Worm (Caenorhabditis elegans) whole organism, young adult: ENCODE results near the gene slcf-1.

ENCODE experiments used
- B0019.2 ChIP-seq: fragments of 200-800 bp; sonication (Bioruptor generic); conservative IDR thresholded peaks from 2 replicates; pipeline ENCODE4 v1.3.6; 2022; ENCODE audit warnings: missing genetic modification reagents, missing genetic modification characterization, missing compliant biosample characterization
- B0035.1 ChIP-seq: sonication (generic microtip); optimal IDR thresholded peaks from 2 replicates; lab custom pipeline; 2016; ENCODE audit warnings: missing genetic modification characterization, mild to moderate bottlenecking, missing compliant biosample characterization, missing genotype, missing genetic modification reagents
- B0261.1 ChIP-seq: sonication (generic microtip); optimal IDR thresholded peaks from 2 replicates; lab custom pipeline; 2016; ENCODE audit warnings: mild to moderate bottlenecking, missing genetic modification characterization, moderate library complexity, missing compliant biosample characterization
- F22D6.2 ChIP-seq: sonication (generic microtip); optimal IDR thresholded peaks from 2 replicates; lab custom pipeline; 2016; ENCODE audit warnings: mild to moderate bottlenecking, missing genetic modification characterization, missing compliant biosample characterization
- F39B2.1 ChIP-seq: fragments of 200-800 bp; sonication (Bioruptor generic); IDR thresholded peaks from 2 replicates; pipeline ENCODE4 v1.3.6; 2022; ENCODE audit warnings: missing genetic modification reagents, missing genetic modification characterization, missing compliant biosample characterization
- F49E8.2 ChIP-seq: sonication (generic microtip); optimal IDR thresholded peaks from 3 replicates; lab custom pipeline; 2017; ENCODE audit warnings: missing genetic modification characterization, mild to moderate bottlenecking, missing compliant biosample characterization, antibody characterized with exemption, moderate library complexity; ENCODE audit not compliant: insufficient read depth
- F52B5.7 ChIP-seq: sonication (generic microtip); optimal IDR thresholded peaks from 2 replicates; lab custom pipeline; 2016; ENCODE audit warnings: mild to moderate bottlenecking, missing genetic modification characterization, missing compliant biosample characterization
- T07F8.4 ChIP-seq: sonication (generic microtip); optimal IDR thresholded peaks from 2 replicates; lab custom pipeline; 2016; ENCODE audit warnings: mild to moderate bottlenecking, missing genetic modification characterization, moderate library complexity, missing compliant biosample characterization
- T26A5.8 ChIP-seq: sonication (generic microtip); optimal IDR thresholded peaks from 2 replicates; lab custom pipeline; 2016; ENCODE audit warnings: missing genetic modification characterization, missing compliant biosample characterization
- Y67H2A.10 ChIP-seq: fragments of 200-800 bp; sonication (Bioruptor generic); conservative IDR thresholded peaks from 2 replicates; pipeline ENCODE4 v1.3.6; 2022; ENCODE audit warnings: missing genetic modification reagents, missing genetic modification characterization, missing compliant biosample characterization
- Y79H2A.3 ChIP-seq: fragments of 200-800 bp; sonication (Bioruptor generic); conservative IDR thresholded peaks from 2 replicates; pipeline ENCODE4 v1.3.6; 2022; ENCODE audit warnings: missing genetic modification reagents, missing genetic modification characterization, missing compliant biosample characterization
- ZK185.1 ChIP-seq: sonication (generic microtip); optimal IDR thresholded peaks from 2 replicates; lab custom pipeline; 2016; ENCODE audit warnings: mild to moderate bottlenecking, missing genetic modification characterization, missing compliant biosample characterization; ENCODE audit not compliant: poor library complexity, severe bottlenecking
- attf-5 ChIP-seq: fragments of 200-800 bp; sonication (Bioruptor generic); optimal IDR thresholded peaks from 2 replicates; lab custom pipeline; 2018; ENCODE audit warnings: mild to moderate bottlenecking, missing genetic modification characterization, missing compliant biosample characterization
- cebp-2 ChIP-seq: fragments of 200-800 bp; sonication (Bioruptor generic); IDR thresholded peaks from 2 replicates; pipeline ENCODE4 v1.3.6; 2022; ENCODE audit warnings: missing genetic modification characterization, missing compliant biosample characterization
- ceh-27 ChIP-seq: fragments of 200-800 bp; sonication (Bioruptor generic); optimal IDR thresholded peaks from 2 replicates; lab custom pipeline; 2018; ENCODE audit warnings: mild to moderate bottlenecking, missing genetic modification characterization, moderate library complexity, missing compliant biosample characterization
- dox-1 ChIP-seq: fragments of 200-800 bp; sonication (Bioruptor generic); IDR thresholded peaks from 2 replicates; pipeline ENCODE4 v1.3.6; 2022; ENCODE audit warnings: missing genetic modification reagents, missing genetic modification characterization, missing compliant biosample characterization
- ekl-4 ChIP-seq: fragments of 200-800 bp; sonication (Bioruptor generic); IDR thresholded peaks from 2 replicates; pipeline ENCODE4 v1.3.6; 2022; ENCODE audit warnings: missing genetic modification reagents, missing genetic modification characterization, missing compliant biosample characterization
- hlh-12 ChIP-seq: sonication (generic microtip); optimal IDR thresholded peaks from 2 replicates; lab custom pipeline; 2016; ENCODE audit warnings: missing genetic modification characterization, missing compliant biosample characterization
- hmg-20 ChIP-seq: fragments of 200-800 bp; sonication (Bioruptor generic); IDR thresholded peaks from 2 replicates; pipeline ENCODE4 v1.3.6; 2022; ENCODE audit warnings: missing genetic modification reagents, missing genetic modification characterization, missing compliant biosample characterization
- hrde-1 ChIP-seq: sonication (generic microtip); optimal IDR thresholded peaks from 2 replicates; lab custom pipeline; 2016; ENCODE audit warnings: missing genetic modification characterization, mild to moderate bottlenecking, missing compliant biosample characterization, moderate library complexity, missing genotype, missing genetic modification reagents, borderline replicate concordance
- lag-1 ChIP-seq: fragments of 200-800 bp; sonication (Bioruptor generic); IDR thresholded peaks from 2 replicates; pipeline ENCODE4 v1.3.6; 2022; ENCODE audit warnings: missing genetic modification reagents, missing genetic modification characterization, missing compliant biosample characterization
- lin-40 ChIP-seq: sonication (generic microtip); optimal IDR thresholded peaks from 2 replicates; lab custom pipeline; 2016; ENCODE audit warnings: missing genetic modification characterization, mild to moderate bottlenecking, missing compliant biosample characterization, missing genotype, missing genetic modification reagents
- madf-3 ChIP-seq: fragments of 200-800 bp; sonication (Bioruptor generic); IDR thresholded peaks from 2 replicates; pipeline ENCODE4 v1.3.6; 2022; ENCODE audit warnings: missing genetic modification reagents, missing genetic modification characterization, missing compliant biosample characterization
- mes-4 ChIP-seq: sonication (generic microtip); optimal IDR thresholded peaks from 2 replicates; lab custom pipeline; 2016; ENCODE audit warnings: missing genotype, missing genetic modification characterization, missing compliant biosample characterization
- nhr-120 ChIP-seq: fragments of 200-800 bp; sonication (Bioruptor generic); IDR thresholded peaks from 2 replicates; pipeline ENCODE4 v1.3.6; 2022; ENCODE audit warnings: missing genetic modification characterization, missing compliant biosample characterization
- nhr-27 ChIP-seq: fragments of 200-800 bp; sonication (Bioruptor generic); optimal IDR thresholded peaks from 2 replicates; lab custom pipeline; 2018; ENCODE audit warnings: mild to moderate bottlenecking, missing genetic modification characterization, moderate library complexity, missing compliant biosample characterization
- nhr-90 ChIP-seq: sonication (generic microtip); optimal IDR thresholded peaks from 2 replicates; lab custom pipeline; 2016; ENCODE audit warnings: missing genotype, mild to moderate bottlenecking, missing genetic modification characterization, missing compliant biosample characterization
- pbrm-1 ChIP-seq: fragments of 200-800 bp; sonication (Bioruptor generic); IDR thresholded peaks from 2 replicates; pipeline ENCODE4 v1.3.6; 2022; ENCODE audit warnings: missing genetic modification reagents, missing genetic modification characterization, missing compliant biosample characterization
- rpc-1 ChIP-seq, 2 experiments: fragments of 150-350 bp in 1 of 2; sonication (generic microtip) in 1 of 2; optimal IDR thresholded peaks; 2 replicates each; lab custom pipeline; 2014 to 2018; ENCODE audit warnings: missing biosample characterization in 1 of 2, missing genetic modification characterization in 1 of 2, missing genetic modification reagents in 1 of 2, missing genotype in 1 of 2
- snpc-1.1 ChIP-seq: sonication (generic microtip); optimal IDR thresholded peaks from 2 replicates; lab custom pipeline; 2017; ENCODE audit warnings: missing genetic modification characterization, mild to moderate bottlenecking, missing compliant biosample characterization, antibody characterized with exemption, moderate library complexity, missing genotype, missing genetic modification reagents; ENCODE audit not compliant: insufficient read depth
- snpc-1.3 ChIP-seq: sonication (generic microtip); optimal IDR thresholded peaks from 2 replicates; lab custom pipeline; 2017; ENCODE audit warnings: missing genetic modification characterization, mild to moderate bottlenecking, missing compliant biosample characterization, antibody characterized with exemption, moderate library complexity, missing genotype, missing genetic modification reagents; ENCODE audit not compliant: insufficient read depth
- somi-1 ChIP-seq: fragments of 200-800 bp; sonication (Bioruptor generic); optimal IDR thresholded peaks from 2 replicates; lab custom pipeline; 2018; ENCODE audit warnings: mild to moderate bottlenecking, missing genetic modification characterization, missing compliant biosample characterization
- tbp1 ChIP-seq: fragments of 200-800 bp; sonication (Bioruptor generic); optimal IDR thresholded peaks from 2 replicates; lab custom pipeline; 2018; ENCODE audit warnings: mild to moderate bottlenecking, missing genetic modification characterization, missing compliant biosample characterization
- ztf-25 ChIP-seq: fragments of 200-800 bp; sonication (Bioruptor generic); IDR thresholded peaks from 2 replicates; pipeline ENCODE4 v1.3.6; 2022; ENCODE audit warnings: missing genetic modification reagents, missing genetic modification characterization, missing compliant biosample characterization

Gene slcf-1

DNA sequence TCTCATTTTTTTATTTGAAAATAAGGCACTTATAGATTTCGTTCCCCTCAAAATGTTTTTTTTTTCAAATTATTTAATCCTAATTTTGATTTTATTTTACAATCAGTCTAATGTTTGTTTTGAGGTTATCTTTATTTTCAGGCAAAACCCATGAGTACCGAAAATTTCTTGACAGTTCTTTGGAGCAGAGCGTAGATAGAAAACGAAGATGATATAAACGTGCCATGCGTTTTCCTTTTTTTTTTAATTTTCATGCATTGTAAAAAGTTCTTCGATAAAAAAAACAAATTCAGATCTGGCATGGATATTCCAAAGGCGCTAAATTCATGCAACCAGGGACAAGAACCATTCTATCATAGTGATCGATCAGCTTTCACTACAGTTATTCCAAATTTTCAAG is 38.0 kb upstream of the slcf-1 start, which contains the start of gene C33D3.5:
Gene C33D3.5, plus strand, starts transcription at position 301 of the 400 bp plus-strand sequence.
- TF ChIP-seq lin-40 (tag; lab: Kevin White, UChicago), result no peak

DNA sequence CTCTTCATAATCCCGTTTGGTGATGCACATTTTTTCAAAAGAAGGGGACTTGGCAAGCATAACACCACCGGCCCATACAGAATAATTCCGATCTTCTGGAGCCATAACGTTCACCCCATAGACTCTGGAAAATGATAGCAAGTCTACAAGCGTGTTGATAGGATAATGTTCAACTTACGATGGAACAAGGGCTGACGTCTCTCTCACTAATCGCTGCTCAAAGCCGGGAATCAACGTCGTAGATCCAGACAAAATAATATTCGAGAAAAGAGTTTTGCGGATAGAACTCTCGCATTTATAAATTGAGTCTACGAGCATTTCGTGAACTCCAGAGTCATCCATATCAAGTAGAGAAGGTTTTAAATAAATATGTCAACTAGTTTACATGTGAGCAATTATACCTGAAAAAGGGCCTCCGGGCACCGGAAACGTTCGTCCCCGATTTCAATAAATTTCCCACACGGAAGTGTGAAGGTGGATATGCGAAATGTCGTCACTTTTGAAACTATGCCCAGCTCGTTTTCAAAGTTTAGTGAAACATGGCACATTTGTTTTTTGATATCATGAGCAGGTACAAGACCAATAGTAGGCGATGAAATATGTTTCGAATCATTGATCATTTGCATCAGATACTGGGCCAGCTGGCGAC is 37.1 kb upstream of the slcf-1 start:
- TF ChIP-seq cebp-2 (GFP tag; lab: Robert Waterston, UW) (no peak), B0035.1 (tag; lab: Kevin White, UChicago) (no peak), hrde-1 (tag; lab: Kevin White, UChicago) (no peak), ZK185.1 (no peak), tbp1 (GFP tag; lab: Kevin White, UChicago) (no peak), attf-5 (no peak), nhr-120 (GFP tag; lab: Robert Waterston, UW) (no peak), F22D6.2 (no peak), ekl-4 (GFP tag; lab: Robert Waterston, UW) (no peak), hmg-20 (GFP tag; lab: Robert Waterston, UW) (no peak), Y67H2A.10 (GFP tag; lab: Robert Waterston, UW) (no peak), ztf-25 (GFP tag; lab: Robert Waterston, UW) (no peak), mes-4 (tag; lab: Kevin White, UChicago) (no peak), T07F8.4 (tag; lab: Kevin White, UChicago) (no peak), F49E8.2 (tag; lab: Kevin White, UChicago) (no peak), F52B5.7 (tag; lab: Kevin White, UChicago) (no peak), madf-3 (no peak), F39B2.1 (no peak), nhr-90 (tag; lab: Kevin White, UChicago) (no peak), Y79H2A.3 (GFP tag; lab: Robert Waterston, UW) (no peak)

- TF ChIP-seq snpc-1.3, result no peak
- TF ChIP-seq pbrm-1 (GFP tag; lab: Robert Waterston, UW), result no peak
- TF ChIP-seq Y67H2A.10 (GFP tag; lab: Robert Waterston, UW), result no peak
- no peak for TF ChIP-seq ZK185.1
- TF ChIP-seq T07F8.4 (tag; lab: Kevin White, UChicago), result no peak
- no peak for TF ChIP-seq nhr-27 (tag; lab: Kevin White, UChicago)
- TF ChIP-seq B0261.1 (tag; lab: Kevin White, UChicago), result no peak
- TF ChIP-seq T26A5.8, result no peak
- TF ChIP-seq hlh-12 (tag; lab: Kevin White, UChicago), result no peak
- TF ChIP-seq ekl-4 (GFP tag; lab: Robert Waterston, UW), result no peak
- TF ChIP-seq snpc-1.1 (tag; lab: Kevin White, UChicago), result no peak
- TF ChIP-seq B0019.2 (GFP tag; lab: Robert Waterston, UW), result no peak
- no peak for TF ChIP-seq dox-1 (GFP tag; lab: Robert Waterston, UW)
- no peak for TF ChIP-seq F49E8.2 (tag; lab: Kevin White, UChicago)
- TF ChIP-seq ceh-27 (GFP tag; lab: Kevin White, UChicago), result no peak
- no peak for TF ChIP-seq rpc-1 (optimal IDR thresholded peaks at IDR 0.05; lab: Kevin White, UChicago)
- no peak for TF ChIP-seq rpc-1 (tag; optimal IDR thresholded peaks at IDR 0.05; lab: Kevin White, UChicago)
- TF ChIP-seq hmg-20 (GFP tag; lab: Robert Waterston, UW), result no peak
- no peak for TF ChIP-seq lag-1
- TF ChIP-seq somi-1 (GFP tag; lab: Kevin White, UChicago), result no peak
Observed at ce11 chrX:10499590-10499989, 29.5 kb upstream of the slcf-1 start, which contains the start of gene vab-3. TSS of gene vab-3 (plus strand) at chrX:10499890.
